Fruit fly (Drosophila melanogaster): ENCODE measurements around the gene CG4375.

CG4375 gene

dm6 chr2L:1043195-1043990, 16.7 kb upstream of the CG4375 start:
- peak; percentile 96 for TF ChIP-seq scrt (GFP tag; optimal IDR thresholded peaks at IDR 0.05)
- TF ChIP-seq mld (GFP tag; IDR thresholded peaks at IDR 0.05; ENCODE audit: partially characterized antibody) = no peak
- no peak for TF ChIP-seq Asciz (GFP tag; optimal IDR thresholded peaks at IDR 0.05)
- TF ChIP-seq mam (GFP tag; optimal IDR thresholded peaks at IDR 0.05) = peak; percentile 57
- TF ChIP-seq lilli (GFP tag; optimal IDR thresholded peaks at IDR 0.05) = peak; percentile 69
- TF ChIP-seq CG6654 (GFP tag; optimal IDR thresholded peaks at IDR 0.05) = no peak
- no peak for TF ChIP-seq pum (GFP tag; optimal IDR thresholded peaks at IDR 0.05)
- TF ChIP-seq Myb (GFP tag; optimal IDR thresholded peaks at IDR 0.05) = no peak
- TF ChIP-seq Hr51 (GFP tag; optimal IDR thresholded peaks at IDR 0.05) = no peak
- TF ChIP-seq CG8290 (GFP tag; optimal IDR thresholded peaks at IDR 0.05) = no peak
- no peak for TF ChIP-seq CG8290 (tag; optimal IDR thresholded peaks at IDR 0.05)
- TF ChIP-seq CG17361 (GFP tag; IDR thresholded peaks at IDR 0.05) = no peak
- no peak for TF ChIP-seq CG4328 (GFP tag; optimal IDR thresholded peaks at IDR 0.05)
- peak; percentile 73 for TF ChIP-seq Adf1 (GFP tag; IDR thresholded peaks at IDR 0.05)
- TF ChIP-seq shn (GFP tag; optimal IDR thresholded peaks at IDR 0.05) = no peak
- TF ChIP-seq zf30C (GFP tag; optimal IDR thresholded peaks at IDR 0.05) = no peak
- no peak for TF ChIP-seq CG6254 (GFP tag; optimal IDR thresholded peaks at IDR 0.05)
- TF ChIP-seq cad (GFP tag; optimal IDR thresholded peaks at IDR 0.05) = no peak
- TF ChIP-seq fd96Cb (tag; optimal IDR thresholded peaks at IDR 0.05) = no peak
- TF ChIP-seq CG12299 (tag; optimal IDR thresholded peaks at IDR 0.05) = peak; percentile 9
- no peak for TF ChIP-seq ken (GFP tag; IDR thresholded peaks at IDR 0.05)
- TF ChIP-seq stc (GFP tag; IDR thresholded peaks at IDR 0.05) = no peak
- no peak for TF ChIP-seq CG3407 (GFP tag; optimal IDR thresholded peaks at IDR 0.05)
- no peak for TF ChIP-seq CG17186 (GFP tag; optimal IDR thresholded peaks at IDR 0.05)
- no peak for TF ChIP-seq CG4617 (GFP tag; optimal IDR thresholded peaks at IDR 0.05; ENCODE audit: borderline replicate concordance)
- no peak for TF ChIP-seq CG16779 (GFP tag; IDR thresholded peaks at IDR 0.05)
- TF ChIP-seq Fer3 (tag; optimal IDR thresholded peaks at IDR 0.05) = peak; percentile 28
- peak; percentile 68; the same call in 1 of the 2 replicates for TF ChIP-seq Atf6 (GFP tag; IDR thresholded peaks at IDR 0.05)
- no peak for TF ChIP-seq CG11560 (tag; IDR thresholded peaks at IDR 0.05)
- no peak for TF ChIP-seq NC2α (GFP tag; optimal IDR thresholded peaks at IDR 0.05)
- peak; percentile 52; the same call in 2 of the 3 replicates for TF ChIP-seq dysf (GFP tag; IDR thresholded peaks at IDR 0.05)
- no peak for TF ChIP-seq CG11398 (GFP tag; optimal IDR thresholded peaks at IDR 0.05)
- TF ChIP-seq CG17829 (tag; optimal IDR thresholded peaks at IDR 0.05) = no peak
- TF ChIP-seq sd (tag; optimal IDR thresholded peaks at IDR 0.05) = no peak
- no peak for TF ChIP-seq CG11723 (GFP tag; optimal IDR thresholded peaks at IDR 0.05)
- TF ChIP-seq CG11247 (GFP tag; IDR thresholded peaks at IDR 0.05) = no peak
- TF ChIP-seq CG18619 (GFP tag; optimal IDR thresholded peaks at IDR 0.05) = no peak
- TF ChIP-seq dan (GFP tag; IDR thresholded peaks at IDR 0.05) = no peak
- TF ChIP-seq GATAe (GFP tag; conservative IDR thresholded peaks at IDR 0.05) = no peak
- TF ChIP-seq CG4820 (GFP tag; optimal IDR thresholded peaks at IDR 0.05) = no peak
- no peak for TF ChIP-seq CG11085 (GFP tag; IDR thresholded peaks at IDR 0.05)
- no peak for TF ChIP-seq CHES-1-like (GFP tag; optimal IDR thresholded peaks at IDR 0.05)
- no peak for TF ChIP-seq CG15073 (GFP tag; optimal IDR thresholded peaks at IDR 0.05)
- TF ChIP-seq CG42726 (GFP tag; IDR thresholded peaks at IDR 0.05; ENCODE audit: partially characterized antibody) = no peak
- peak; percentile 16 for TF ChIP-seq bcd (GFP tag; optimal IDR thresholded peaks at IDR 0.05)
- no peak for TF ChIP-seq sens-2 (GFP tag; IDR thresholded peaks at IDR 0.05)
- TF ChIP-seq Eip74EF (GFP tag; optimal IDR thresholded peaks at IDR 0.05) = no peak
- no peak for TF ChIP-seq CG17912 (GFP tag; optimal IDR thresholded peaks at IDR 0.05)
- no peak for TF ChIP-seq odd (GFP tag; optimal IDR thresholded peaks at IDR 0.05)
- no peak for TF ChIP-seq Blimp-1 (GFP tag; optimal IDR thresholded peaks at IDR 0.05)

Measured in whole organism, embryonic.